Worm (Caenorhabditis elegans) whole organism, young adult: ENCODE measurements around the gene Y41D4B.24.

ENCODE experiments used
- F57C9.4 ChIP-seq: sonication (generic microtip); optimal IDR thresholded peaks from 2 replicates; lab custom pipeline; 2017; ENCODE audit warnings: mild to moderate bottlenecking, missing genetic modification characterization, missing compliant biosample characterization
- nfya-1 ChIP-seq: sonication (generic microtip); optimal IDR thresholded peaks from 2 replicates; lab custom pipeline; 2017; ENCODE audit warnings: antibody characterized with exemption, missing compliant biosample characterization, missing genetic modification characterization, borderline replicate concordance; ENCODE audit not compliant: insufficient read depth
- pha-4 ChIP-seq: fragments of 150-350 bp; sonication (generic microtip); optimal IDR thresholded peaks from 2 replicates; lab custom pipeline; 2014; ENCODE audit warnings: missing biosample characterization, missing genetic modification reagents, missing genetic modification characterization
- sea-2 ChIP-seq: fragments of 200-800 bp; sonication (Bioruptor generic); IDR thresholded peaks from 2 replicates; pipeline ENCODE4 v1.3.6; 2022; ENCODE audit warnings: missing genetic modification characterization, missing compliant biosample characterization

DNA sequence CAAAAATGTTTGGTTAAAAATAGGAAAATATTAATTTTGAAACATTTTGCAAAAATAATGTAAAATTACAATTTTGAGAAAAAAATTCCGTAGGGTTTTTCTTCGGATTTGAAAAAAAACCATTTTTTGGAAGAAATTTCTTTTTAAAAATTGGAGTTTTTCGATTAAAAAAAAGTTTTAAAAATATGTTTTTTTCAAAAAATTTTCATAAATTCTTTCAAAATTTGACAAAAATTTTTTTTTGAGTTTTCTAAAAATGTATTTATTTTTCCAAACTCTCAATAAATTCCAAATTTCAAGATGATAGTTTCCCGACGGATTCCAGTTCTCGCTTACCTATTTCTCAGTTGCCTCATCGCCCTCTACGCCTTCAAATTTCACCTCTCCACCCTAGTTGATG, 17.6 kb upstream of the Y41D4B.24 start, which contains the start of gene bus-2:
- TF ChIP-seq nfya-1 (tag; lab: Kevin White, UChicago) (no peak), F57C9.4 (tag; lab: Kevin White, UChicago) (no peak), sea-2 (GFP tag; lab: Robert Waterston, UW) (no peak), pha-4 (tag; lab: Kevin White, UChicago) (no peak)
